Worm (Caenorhabditis elegans) whole organism, young adult: ENCODE data around the gene let-765.
A peak's percentile ranks its signal among the peaks of the same experiment; 100 is the strongest.

Experiments used
- B0035.1 ChIP-seq: sonication (generic microtip); optimal IDR thresholded peaks from 2 replicates; lab custom pipeline; 2016; ENCODE audit warnings: missing genetic modification characterization, mild to moderate bottlenecking, missing compliant biosample characterization, missing genotype, missing genetic modification reagents
- B0336.3 ChIP-seq: fragments of 200-800 bp; sonication (Bioruptor generic); IDR thresholded peaks from 2 replicates; pipeline ENCODE4 v1.3.6; 2022; ENCODE audit warnings: missing genetic modification characterization, missing compliant biosample characterization
- C17E4.6 ChIP-seq: fragments of 200-800 bp; sonication (Bioruptor generic); IDR thresholded peaks from 2 replicates; pipeline ENCODE4 v1.3.6; 2022; ENCODE audit warnings: missing genetic modification reagents, missing genetic modification characterization, missing compliant biosample characterization
- K12H6.12 ChIP-seq: fragments of 200-800 bp; sonication (Bioruptor generic); optimal IDR thresholded peaks from 2 replicates; lab custom pipeline; 2018; ENCODE audit warnings: mild to moderate bottlenecking, missing genetic modification characterization, missing compliant biosample characterization
- T26A5.8 ChIP-seq: sonication (generic microtip); optimal IDR thresholded peaks from 2 replicates; lab custom pipeline; 2016; ENCODE audit warnings: missing genetic modification characterization, missing compliant biosample characterization
- Y56A3A.18 ChIP-seq: fragments of 200-800 bp; sonication (Bioruptor generic); IDR thresholded peaks from 2 replicates; pipeline ENCODE4 v1.3.6; 2022; ENCODE audit warnings: missing genetic modification reagents, missing genetic modification characterization, missing compliant biosample characterization
- Y95B8A.8 ChIP-seq: fragments of 200-800 bp; sonication (Bioruptor generic); IDR thresholded peaks from 2 replicates; pipeline ENCODE4 v1.3.6; 2022; ENCODE audit warnings: missing genetic modification reagents, missing genetic modification characterization, missing compliant biosample characterization
- ZK185.1 ChIP-seq: sonication (generic microtip); optimal IDR thresholded peaks from 2 replicates; lab custom pipeline; 2016; ENCODE audit warnings: mild to moderate bottlenecking, missing genetic modification characterization, missing compliant biosample characterization; ENCODE audit not compliant: poor library complexity, severe bottlenecking
- ama-1 ChIP-seq, 3 experiments: fragments of 150-350 bp in 1 of 3; sonication (generic microtip) in 2 of 3; optimal IDR thresholded peaks; 2 replicates each; lab custom pipeline; 2014 to 2018; ENCODE audit warnings: missing biosample characterization in 2 of 3, missing genetic modification characterization in 2 of 3, missing genetic modification reagents in 2 of 3
- atf-7 ChIP-seq: sonication (generic microtip); optimal IDR thresholded peaks from 2 replicates; lab custom pipeline; 2017; ENCODE audit warnings: mild to moderate bottlenecking, missing genetic modification characterization, missing compliant biosample characterization
- attf-6 ChIP-seq: fragments of 200-800 bp; sonication (Bioruptor generic); IDR thresholded peaks from 2 replicates; pipeline ENCODE4 v1.3.6; 2022; ENCODE audit warnings: missing genetic modification reagents, missing genetic modification characterization, missing compliant biosample characterization
- ceh-100 ChIP-seq: fragments of 200-800 bp; sonication (Bioruptor generic); IDR thresholded peaks from 2 replicates; pipeline ENCODE4 v1.3.6; 2022; ENCODE audit warnings: missing genetic modification reagents, missing genetic modification characterization, missing compliant biosample characterization
- ceh-40 ChIP-seq: fragments of 200-800 bp; sonication (Bioruptor generic); IDR thresholded peaks from 2 replicates; pipeline ENCODE4 v1.3.6; 2022; ENCODE audit warnings: missing genetic modification characterization, missing compliant biosample characterization
- ceh-58 ChIP-seq: fragments of 200-800 bp; sonication (Bioruptor generic); IDR thresholded peaks from 2 replicates; pipeline ENCODE4 v1.3.6; 2022; ENCODE audit warnings: missing genetic modification characterization, missing compliant biosample characterization
- chd-7 ChIP-seq: sonication (generic microtip); optimal IDR thresholded peaks from 2 replicates; lab custom pipeline; 2016; ENCODE audit warnings: mild to moderate bottlenecking, missing genetic modification characterization, moderate library complexity, missing compliant biosample characterization
- die-1 ChIP-seq: sonication (generic microtip); optimal IDR thresholded peaks from 2 replicates; lab custom pipeline; 2016; ENCODE audit warnings: missing genotype, mild to moderate bottlenecking, missing genetic modification characterization, missing compliant biosample characterization
- dox-1 ChIP-seq: fragments of 200-800 bp; sonication (Bioruptor generic); IDR thresholded peaks from 2 replicates; pipeline ENCODE4 v1.3.6; 2022; ENCODE audit warnings: missing genetic modification reagents, missing genetic modification characterization, missing compliant biosample characterization
- dpl-1 ChIP-seq: fragments of 150-350 bp; optimal IDR thresholded peaks from 2 replicates; lab custom pipeline; 2014; ENCODE audit warnings: missing biosample characterization, missing genetic modification reagents, missing genetic modification characterization
- gei-17 ChIP-seq: fragments of 200-800 bp; sonication (Bioruptor generic); optimal IDR thresholded peaks from 2 replicates; lab custom pipeline; 2018; ENCODE audit warnings: mild to moderate bottlenecking, missing genetic modification characterization, missing compliant biosample characterization
- hlh-12 ChIP-seq: sonication (generic microtip); optimal IDR thresholded peaks from 2 replicates; lab custom pipeline; 2016; ENCODE audit warnings: missing genetic modification characterization, missing compliant biosample characterization
- hmg-1.2 ChIP-seq: fragments of 200-800 bp; sonication (Bioruptor generic); IDR thresholded peaks from 2 replicates; pipeline ENCODE4 v1.3.6; 2022; ENCODE audit warnings: missing genetic modification reagents, missing genetic modification characterization, missing compliant biosample characterization
- hrde-1 ChIP-seq: sonication (generic microtip); optimal IDR thresholded peaks from 2 replicates; lab custom pipeline; 2016; ENCODE audit warnings: missing genetic modification characterization, mild to moderate bottlenecking, missing compliant biosample characterization, moderate library complexity, missing genotype, missing genetic modification reagents, borderline replicate concordance
- let-607 ChIP-seq, 2 experiments: fragments of 200-800 bp in 1 of 2; sonication (Bioruptor generic) in 1 of 2; sonication (generic microtip) in 1 of 2; optimal IDR thresholded peaks; 2 replicates each; lab custom pipeline; 2016 to 2018; ENCODE audit warnings: mild to moderate bottlenecking in 2 of 2, missing compliant biosample characterization in 2 of 2, missing genetic modification characterization in 2 of 2, moderate library complexity in 2 of 2, missing genotype in 1 of 2
- lir-1 ChIP-seq: fragments of 200-800 bp; sonication (Bioruptor generic); conservative IDR thresholded peaks from 2 replicates; pipeline ENCODE4 v1.3.6; 2022; ENCODE audit warnings: missing genetic modification reagents, missing genetic modification characterization, missing compliant biosample characterization
- lsl-1 ChIP-seq: fragments of 200-800 bp; sonication (Bioruptor generic); optimal IDR thresholded peaks from 2 replicates; lab custom pipeline; 2018; ENCODE audit warnings: mild to moderate bottlenecking, missing genetic modification characterization, moderate library complexity, missing compliant biosample characterization
- mxl-1 ChIP-seq: sonication (generic microtip); optimal IDR thresholded peaks from 2 replicates; lab custom pipeline; 2016; ENCODE audit warnings: missing genetic modification characterization, missing compliant biosample characterization
- nfya-1 ChIP-seq: sonication (generic microtip); optimal IDR thresholded peaks from 2 replicates; lab custom pipeline; 2017; ENCODE audit warnings: antibody characterized with exemption, missing compliant biosample characterization, missing genetic modification characterization, borderline replicate concordance; ENCODE audit not compliant: insufficient read depth
- nfya-2 ChIP-seq: fragments of 200-800 bp; sonication (Bioruptor generic); IDR thresholded peaks from 2 replicates; pipeline ENCODE4 v1.3.6; 2022; ENCODE audit warnings: missing genetic modification reagents, missing genetic modification characterization, missing compliant biosample characterization
- nfyb-1 ChIP-seq: fragments of 200-800 bp; sonication (Bioruptor generic); IDR thresholded peaks from 2 replicates; pipeline ENCODE4 v1.3.6; 2022; ENCODE audit warnings: missing genetic modification reagents, missing genetic modification characterization, missing compliant biosample characterization
- nhr-120 ChIP-seq: fragments of 200-800 bp; sonication (Bioruptor generic); IDR thresholded peaks from 2 replicates; pipeline ENCODE4 v1.3.6; 2022; ENCODE audit warnings: missing genetic modification characterization, missing compliant biosample characterization
- pha-4 ChIP-seq: fragments of 150-350 bp; sonication (generic microtip); optimal IDR thresholded peaks from 2 replicates; lab custom pipeline; 2014; ENCODE audit warnings: missing biosample characterization, missing genetic modification reagents, missing genetic modification characterization
- snpc-1.1 ChIP-seq: sonication (generic microtip); optimal IDR thresholded peaks from 2 replicates; lab custom pipeline; 2017; ENCODE audit warnings: missing genetic modification characterization, mild to moderate bottlenecking, missing compliant biosample characterization, antibody characterized with exemption, moderate library complexity, missing genotype, missing genetic modification reagents; ENCODE audit not compliant: insufficient read depth
- sptf-2 ChIP-seq: fragments of 200-800 bp; sonication (Bioruptor generic); optimal IDR thresholded peaks from 2 replicates; lab custom pipeline; 2018; ENCODE audit warnings: mild to moderate bottlenecking, missing genetic modification characterization, missing compliant biosample characterization
- tbx-9 ChIP-seq: sonication (generic microtip); optimal IDR thresholded peaks from 2 replicates; lab custom pipeline; 2016; ENCODE audit warnings: borderline replicate concordance, missing genetic modification characterization, inconsistent platforms, missing compliant biosample characterization
- tlf-1 ChIP-seq: fragments of 200-800 bp; sonication (Bioruptor generic); optimal IDR thresholded peaks from 2 replicates; lab custom pipeline; 2018; ENCODE audit warnings: mild to moderate bottlenecking, missing genetic modification characterization, missing compliant biosample characterization
- ztf-26 ChIP-seq: sonication (generic microtip); optimal IDR thresholded peaks from 2 replicates; lab custom pipeline; 2017; ENCODE audit warnings: missing genetic modification characterization, missing compliant biosample characterization
- ztf-3 ChIP-seq: fragments of 200-800 bp; sonication (Bioruptor generic); optimal IDR thresholded peaks from 2 replicates; lab custom pipeline; 2018; ENCODE audit warnings: mild to moderate bottlenecking, missing genetic modification characterization, missing compliant biosample characterization

The let-765 gene

ce11 chrIII:6606022-6606467 lies 5.1 kb upstream of the let-765 start (continued):
- TF ChIP-seq mxl-1 (tag; lab: Kevin White, UChicago): no peak
- TF ChIP-seq lir-1 (GFP tag; lab: Robert Waterston, UW): no peak
- TF ChIP-seq attf-6 (GFP tag; lab: Robert Waterston, UW): 0 out of 2 replicates have a peak, but pooled peaks have one; percentile 12
- TF ChIP-seq B0035.1 (tag; lab: Kevin White, UChicago): peak; percentile 82
- TF ChIP-seq sptf-2 (GFP tag; lab: Kevin White, UChicago): no peak
- peak; percentile 72 for TF ChIP-seq dox-1 (GFP tag; lab: Robert Waterston, UW)
- TF ChIP-seq tlf-1 (GFP tag; lab: Kevin White, UChicago): peak; percentile 85
- peak; percentile 63 for TF ChIP-seq ZK185.1
- peak; percentile 56 for TF ChIP-seq gei-17 (GFP tag; lab: Kevin White, UChicago)
- TF ChIP-seq dpl-1 (GFP tag; lab: Kevin White, UChicago): peak; percentile 13
- 0 out of 2 replicates have a peak, but pooled peaks have one; percentile 24 for TF ChIP-seq ceh-100
- TF ChIP-seq tbx-9 (tag; lab: Kevin White, UChicago): no peak
- TF ChIP-seq ztf-26 (tag; lab: Kevin White, UChicago): peak; percentile 64
- no peak for TF ChIP-seq ceh-58 (GFP tag; lab: Robert Waterston, UW)
- peak; percentile 95 for TF ChIP-seq chd-7 (tag; lab: Kevin White, UChicago)
- no peak for TF ChIP-seq nfya-2 (GFP tag; lab: Robert Waterston, UW)
- TF ChIP-seq pha-4 (tag; lab: Kevin White, UChicago): no peak
- peak; percentile 83 for TF ChIP-seq hmg-1.2
- TF ChIP-seq B0336.3 (GFP tag; lab: Robert Waterston, UW): peak; percentile 90
- TF ChIP-seq let-607 (tag; optimal IDR thresholded peaks at IDR 0.05; lab: Kevin White, UChicago): peak; percentile 26 to 79
- peak; percentile 78 for TF ChIP-seq K12H6.12 (tag; lab: Kevin White, UChicago)
- no peak for TF ChIP-seq ceh-40 (GFP tag; lab: Robert Waterston, UW)
- no peak for TF ChIP-seq ztf-3 (GFP tag; lab: Kevin White, UChicago)
- 0 out of 2 replicates have a peak, but pooled peaks have one; percentile 56 for TF ChIP-seq nhr-120 (GFP tag; lab: Robert Waterston, UW)
- TF ChIP-seq hlh-12 (tag; lab: Kevin White, UChicago): no peak
- peak; percentile 6 for TF ChIP-seq snpc-1.1 (tag; lab: Kevin White, UChicago)
- TF ChIP-seq C17E4.6: peak; percentile 61; the same call in 1 of the 2 replicates
- peak; percentile 27 for TF ChIP-seq T26A5.8 (tag; lab: Kevin White, UChicago)
- peak; percentile 62 for TF ChIP-seq hrde-1 (tag; lab: Kevin White, UChicago)
- peak; percentile 54 for TF ChIP-seq die-1
- no peak for TF ChIP-seq nfya-1 (tag; lab: Kevin White, UChicago)
- TF ChIP-seq, all 124 proteins: peak for 74

- TF ChIP-seq nfyb-1 (GFP tag; lab: Robert Waterston, UW): 0 out of 2 replicates have a peak, but pooled peaks have one; percentile 30
- TF ChIP-seq atf-7 (tag; lab: Kevin White, UChicago): peak; percentile 11
- TF ChIP-seq ama-1 (optimal IDR thresholded peaks at IDR 0.05; lab: Kevin White, UChicago): no peak
- peak in 1 of 2 experiments; percentile 5 for TF ChIP-seq ama-1 (GFP tag; optimal IDR thresholded peaks at IDR 0.05; lab: Kevin White, UChicago)
- TF ChIP-seq Y56A3A.18 (GFP tag; lab: Robert Waterston, UW): 0 out of 2 replicates have a peak, but pooled peaks have one; percentile 16
- TF ChIP-seq lsl-1: no peak
- TF ChIP-seq Y95B8A.8 (GFP tag; lab: Robert Waterston, UW): 0 out of 2 replicates have a peak, but pooled peaks have one; percentile 11
Observed at ce11 chrIII:6605442-6605992, 4.5 kb upstream of the let-765 start.
